Fruit fly (Drosophila melanogaster) whole organism: ENCODE results near the gene png.

Experiments used
- pan ChIP-seq: fragments of >200 bp; optimal IDR thresholded peaks from 2 replicates; lab custom pipeline; 2017
- psq ChIP-seq: fragments of >200 bp; optimal IDR thresholded peaks from 2 replicates; lab custom pipeline; 2017

DNA sequence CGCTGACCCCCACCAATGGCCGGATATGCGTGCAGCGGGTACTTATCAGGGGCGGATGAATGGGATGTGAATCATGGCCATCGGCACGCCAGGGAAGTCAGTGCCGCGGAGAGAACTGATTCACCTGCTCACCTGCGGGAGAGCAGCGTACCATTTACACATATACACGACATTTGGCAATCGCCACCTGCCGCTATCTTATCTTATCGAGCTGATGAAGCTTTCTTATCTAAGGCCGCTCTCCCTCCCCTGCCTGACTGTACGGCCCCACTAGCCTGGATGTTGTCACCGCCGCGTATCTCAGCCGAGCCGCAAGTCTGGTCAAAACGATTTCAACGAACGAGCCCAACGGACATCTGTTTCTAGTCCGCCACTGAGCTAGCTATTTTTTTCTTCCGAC lies 11.1 kb downstream of the png start, which contains the start of gene Tsp2A:
- TF ChIP-seq psq (lab: Kevin White, UChicago): no peak
- TF ChIP-seq pan: no peak
